Worm (Caenorhabditis elegans) whole organism, mixed stage, embryonic: ENCODE measurements around the gene srab-16.

ENCODE experiments used
- M03D4.4 ChIP-seq: sonication (generic microtip); optimal IDR thresholded peaks from 2 replicates; lab custom pipeline; 2017; ENCODE audit warnings: mild to moderate bottlenecking, missing genetic modification characterization, missing compliant biosample characterization
- bed-3 ChIP-seq: fragments of 200-800 bp; sonication (Bioruptor generic); optimal IDR thresholded peaks from 3 replicates; lab custom pipeline; 2018; ENCODE audit warnings: mild to moderate bottlenecking, missing genetic modification characterization, moderate library complexity, missing compliant biosample characterization
- blmp-1 ChIP-seq: fragments of 150-350 bp; optimal IDR thresholded peaks from 2 replicates; lab custom pipeline; 2014; ENCODE audit warnings: missing biosample characterization, missing genetic modification characterization
- ceh-43 ChIP-seq: fragments of 200-800 bp; sonication (Bioruptor generic); optimal IDR thresholded peaks from 2 replicates; lab custom pipeline; 2018; ENCODE audit warnings: mild to moderate bottlenecking, missing genetic modification characterization, moderate library complexity, missing compliant biosample characterization
- ceh-83 ChIP-seq: fragments of 200-800 bp; sonication (Bioruptor generic); optimal IDR thresholded peaks from 2 replicates; lab custom pipeline; 2018; ENCODE audit warnings: mild to moderate bottlenecking, missing genetic modification characterization, missing compliant biosample characterization
- ces-1 ChIP-seq: fragments of 150-350 bp; optimal IDR thresholded peaks from 2 replicates; lab custom pipeline; 2014; ENCODE audit warnings: missing biosample characterization, missing genetic modification reagents, missing genetic modification characterization
- cnd-1 ChIP-seq: fragments of 200-800 bp; sonication (Bioruptor generic); optimal IDR thresholded peaks from 2 replicates; lab custom pipeline; 2018; ENCODE audit warnings: mild to moderate bottlenecking, missing genetic modification characterization, missing compliant biosample characterization
- drap-1 ChIP-seq: fragments of 200-800 bp; sonication (Bioruptor generic); optimal IDR thresholded peaks from 3 replicates; lab custom pipeline; 2018; ENCODE audit warnings: mild to moderate bottlenecking, missing genetic modification characterization, missing compliant biosample characterization
- elt-1 ChIP-seq: sonication (generic microtip); optimal IDR thresholded peaks from 2 replicates; lab custom pipeline; 2017; ENCODE audit warnings: missing genetic modification characterization, mild to moderate bottlenecking, missing compliant biosample characterization, antibody characterized with exemption, moderate library complexity, borderline replicate concordance; ENCODE audit not compliant: insufficient read depth
- elt-3 ChIP-seq: fragments of 150-350 bp; optimal IDR thresholded peaks from 2 replicates; lab custom pipeline; 2014; ENCODE audit warnings: missing biosample characterization, missing genetic modification characterization
- flh-1 ChIP-seq: fragments of 200-800 bp; sonication (Bioruptor generic); optimal IDR thresholded peaks from 2 replicates; lab custom pipeline; 2018; ENCODE audit warnings: mild to moderate bottlenecking, missing genetic modification characterization, moderate library complexity, missing compliant biosample characterization
- ham-2 ChIP-seq: fragments of 200-800 bp; sonication (Bioruptor generic); optimal IDR thresholded peaks from 2 replicates; lab custom pipeline; 2018; ENCODE audit warnings: mild to moderate bottlenecking, missing genetic modification characterization, missing compliant biosample characterization
- hlh-1 ChIP-seq: fragments of 150-350 bp; optimal IDR thresholded peaks from 2 replicates; lab custom pipeline; 2014; ENCODE audit warnings: missing biosample characterization, missing genetic modification reagents, missing genetic modification characterization
- lin-13 ChIP-seq: fragments of 150-350 bp; optimal IDR thresholded peaks from 2 replicates; lab custom pipeline; 2014; ENCODE audit warnings: missing biosample characterization, missing genetic modification characterization
- lin-32 ChIP-seq: fragments of 200-800 bp; sonication (Bioruptor generic); optimal IDR thresholded peaks from 2 replicates; lab custom pipeline; 2018; ENCODE audit warnings: mild to moderate bottlenecking, missing genetic modification characterization, missing compliant biosample characterization
- lsy-2 ChIP-seq: fragments of 150-350 bp; optimal IDR thresholded peaks from 2 replicates; lab custom pipeline; 2014; ENCODE audit warnings: missing biosample characterization, missing genetic modification characterization
- mab-5 ChIP-seq: fragments of 150-350 bp; optimal IDR thresholded peaks from 2 replicates; lab custom pipeline; 2014; ENCODE audit warnings: missing biosample characterization, missing genetic modification characterization
- mep-1 ChIP-seq: fragments of 150-350 bp; optimal IDR thresholded peaks from 2 replicates; lab custom pipeline; 2017; ENCODE audit warnings: missing biosample characterization, missing genetic modification reagents, missing genetic modification characterization, inconsistent platforms
- mls-2 ChIP-seq: sonication (generic microtip); optimal IDR thresholded peaks from 2 replicates; lab custom pipeline; 2016; ENCODE audit warnings: mild to moderate bottlenecking, missing genetic modification characterization, moderate library complexity, missing compliant biosample characterization
- nhr-2 ChIP-seq: fragments of 150-350 bp; optimal IDR thresholded peaks from 2 replicates; lab custom pipeline; 2014; ENCODE audit warnings: missing biosample characterization, missing genetic modification characterization
- nhr-237 ChIP-seq: fragments of 150-350 bp; optimal IDR thresholded peaks from 2 replicates; lab custom pipeline; 2014; ENCODE audit warnings: missing biosample characterization, missing genetic modification characterization
- nhr-28 ChIP-seq: fragments of 150-350 bp; optimal IDR thresholded peaks from 2 replicates; lab custom pipeline; 2014; ENCODE audit warnings: missing biosample characterization, missing genetic modification characterization
- nhr-76 ChIP-seq: sonication (generic microtip); optimal IDR thresholded peaks from 2 replicates; lab custom pipeline; 2017; ENCODE audit warnings: missing biosample characterization, missing genetic modification characterization
- pha-4 ChIP-seq: fragments of 150-350 bp; optimal IDR thresholded peaks from 2 replicates; lab custom pipeline; 2018; ENCODE audit warnings: missing biosample characterization, missing genetic modification reagents, missing genetic modification characterization
- sem-2 ChIP-seq: fragments of 200-800 bp; sonication (Bioruptor generic); optimal IDR thresholded peaks from 2 replicates; lab custom pipeline; 2018; ENCODE audit warnings: mild to moderate bottlenecking, missing genetic modification characterization, missing compliant biosample characterization
- snpc-4 ChIP-seq: fragments of 150-350 bp; optimal IDR thresholded peaks from 2 replicates; lab custom pipeline; 2014; ENCODE audit warnings: missing biosample characterization, missing genetic modification characterization
- sptf-1 ChIP-seq: sonication (generic microtip); optimal IDR thresholded peaks from 2 replicates; lab custom pipeline; 2017; ENCODE audit warnings: mild to moderate bottlenecking, missing genetic modification characterization, moderate library complexity, missing compliant biosample characterization
- tbx-8 ChIP-seq: fragments of 200-800 bp; sonication (Bioruptor generic); optimal IDR thresholded peaks from 2 replicates; lab custom pipeline; 2018; ENCODE audit warnings: mild to moderate bottlenecking, missing genetic modification characterization, moderate library complexity, missing compliant biosample characterization
- unc-120 ChIP-seq: sonication (generic microtip); optimal IDR thresholded peaks from 2 replicates; lab custom pipeline; 2017; ENCODE audit warnings: missing genetic modification characterization, missing compliant biosample characterization; ENCODE audit not compliant: poor library complexity, severe bottlenecking
- unc-39 ChIP-seq: fragments of 150-350 bp; optimal IDR thresholded peaks from 2 replicates; lab custom pipeline; 2014; ENCODE audit warnings: missing biosample characterization, missing genetic modification characterization
- unc-62 ChIP-seq: fragments of 150-350 bp; optimal IDR thresholded peaks from 2 replicates; lab custom pipeline; 2014; ENCODE audit warnings: missing biosample characterization, missing genetic modification reagents, missing genetic modification characterization

The srab-16 gene

DNA sequence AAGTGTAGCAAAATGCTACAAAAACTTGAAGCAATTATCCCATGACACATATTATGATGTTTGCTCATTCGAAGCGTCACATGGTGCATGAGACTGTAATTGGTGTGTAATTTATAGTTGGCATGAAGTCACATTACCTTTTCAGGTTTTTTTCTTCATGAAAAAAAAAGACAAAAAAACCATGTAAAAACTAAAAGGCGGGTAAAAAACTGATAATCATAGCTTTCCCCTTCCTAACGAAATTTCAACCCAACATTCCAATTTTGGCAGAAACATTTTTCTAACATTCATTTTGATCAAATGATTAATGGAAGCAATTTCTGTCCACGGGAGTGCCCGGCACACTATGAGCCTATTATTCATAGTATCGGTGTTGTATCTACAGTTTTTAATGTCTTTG, 34.5 kb upstream of the srab-16 start, which contains the start of gene sri-4:
sri-4 (plus strand) TSS at position 301 of the 400 bp plus-strand sequence.
- TF ChIP-seq unc-62 = no peak
- no peak for TF ChIP-seq tbx-8 (GFP tag; lab: Kevin White, UChicago)
- no peak for TF ChIP-seq M03D4.4 (tag; lab: Kevin White, UChicago)
- TF ChIP-seq elt-3 (tag; lab: Kevin White, UChicago) = no peak
- TF ChIP-seq blmp-1 (tag; lab: Kevin White, UChicago) = no peak
- no peak for TF ChIP-seq snpc-4 (tag; lab: Kevin White, UChicago)
- TF ChIP-seq unc-39 = no peak
- TF ChIP-seq lin-32 (GFP tag; lab: Kevin White, UChicago) = no peak
- TF ChIP-seq elt-1 (tag; lab: Kevin White, UChicago) = no peak
- TF ChIP-seq pha-4 (tag; lab: Kevin White, UChicago) = no peak
- no peak for TF ChIP-seq bed-3 (GFP tag; lab: Kevin White, UChicago)

DNA sequence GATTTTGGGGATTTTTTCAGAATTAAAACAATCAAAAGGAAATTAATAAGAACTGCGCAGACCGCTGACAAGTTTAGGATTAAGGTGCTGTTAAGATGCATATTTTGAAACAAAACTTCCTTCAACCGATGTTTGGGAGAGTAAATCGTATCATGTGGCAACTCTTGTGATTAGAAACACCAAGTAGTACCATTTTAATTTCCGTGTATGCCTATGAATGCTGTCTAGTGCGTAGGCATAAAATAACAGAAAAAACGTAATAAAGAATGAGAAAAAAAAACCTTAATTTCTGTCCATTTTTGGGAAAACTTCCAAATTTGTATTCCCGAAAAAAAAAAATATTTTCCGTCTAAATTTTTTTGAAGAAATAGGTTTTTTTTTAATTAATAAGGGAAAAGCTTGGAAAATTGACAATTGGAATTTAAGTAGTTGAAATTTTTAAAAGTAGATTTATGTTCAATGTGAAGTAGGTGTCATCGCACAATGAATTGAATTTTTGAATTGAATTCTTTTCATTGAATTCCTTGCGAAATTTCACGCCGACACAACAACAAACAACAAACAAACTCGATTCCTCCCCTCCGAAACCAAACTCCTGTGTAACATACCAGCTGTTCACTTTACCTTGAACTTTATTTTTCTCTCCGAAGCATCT, 29.7 kb upstream of the srab-16 start, which contains the start of the genes str-262 and srp-1:
str-262 (minus strand) TSS at position 101 of the 655 bp plus-strand sequence.
srp-1 (plus strand) TSS at position 605 of the 655 bp plus-strand sequence.
- TF ChIP-seq ham-2 (GFP tag; lab: Kevin White, UChicago) (no peak), nhr-28 (no peak), mep-1 (tag; lab: Kevin White, UChicago) (no peak), hlh-1 (tag; lab: Kevin White, UChicago) (peak; percentile 71)

- TF ChIP-seq sem-2 = no peak
Observed at ce11 chrV:756169-756568, 26.4 kb upstream of the srab-16 start, which contains the start of gene str-20. Gene str-20, plus strand, starts transcription at chrV:756469.

ce11 chrV:761235-761634, 21.3 kb upstream of the srab-16 start, which contains the start of gene C05E4.15:
Gene C05E4.15, minus strand, starts transcription at chrV:761335.
- TF ChIP-seq lin-32 (GFP tag; lab: Kevin White, UChicago) = no peak
- TF ChIP-seq unc-120 (tag; lab: Kevin White, UChicago) = no peak
- no peak for TF ChIP-seq nhr-76 (tag; lab: Kevin White, UChicago)
- no peak for TF ChIP-seq nhr-28
- no peak for TF ChIP-seq mab-5 (tag; lab: Kevin White, UChicago)
- no peak for TF ChIP-seq unc-62
- TF ChIP-seq elt-3 (tag; lab: Kevin White, UChicago) = no peak
- no peak for TF ChIP-seq pha-4 (tag; lab: Kevin White, UChicago)
- no peak for TF ChIP-seq flh-1 (GFP tag; lab: Kevin White, UChicago)
- no peak for TF ChIP-seq lsy-2 (tag; lab: Kevin White, UChicago)
- TF ChIP-seq unc-39 = no peak
- no peak for TF ChIP-seq bed-3 (GFP tag; lab: Kevin White, UChicago)
- no peak for TF ChIP-seq nhr-2 (tag; lab: Kevin White, UChicago)
- TF ChIP-seq ham-2 (GFP tag; lab: Kevin White, UChicago) = no peak
- no peak for TF ChIP-seq mls-2 (tag; lab: Kevin White, UChicago)
- TF ChIP-seq snpc-4 (tag; lab: Kevin White, UChicago) = no peak
- no peak for TF ChIP-seq cnd-1 (tag; lab: Kevin White, UChicago)
- no peak for TF ChIP-seq nhr-237 (tag; lab: Kevin White, UChicago)

ce11 chrV:761882-762281, 20.6 kb upstream of the srab-16 start, which contains the start of gene C05E4.12:
Gene C05E4.12, minus strand, starts transcription at chrV:761982.
- TF ChIP-seq ceh-43 (GFP tag; lab: Kevin White, UChicago) = no peak
- no peak for TF ChIP-seq unc-39
- no peak for TF ChIP-seq blmp-1 (tag; lab: Kevin White, UChicago)
- TF ChIP-seq tbx-8 (GFP tag; lab: Kevin White, UChicago) = no peak
- no peak for TF ChIP-seq sptf-1 (tag; lab: Kevin White, UChicago)
- no peak for TF ChIP-seq unc-120 (tag; lab: Kevin White, UChicago)
- no peak for TF ChIP-seq drap-1
- no peak for TF ChIP-seq M03D4.4 (tag; lab: Kevin White, UChicago)
- no peak for TF ChIP-seq bed-3 (GFP tag; lab: Kevin White, UChicago)
- no peak for TF ChIP-seq lsy-2 (tag; lab: Kevin White, UChicago)
- no peak for TF ChIP-seq cnd-1 (tag; lab: Kevin White, UChicago)
- no peak for TF ChIP-seq ces-1
- TF ChIP-seq lin-13 (tag; lab: Kevin White, UChicago) = no peak
- no peak for TF ChIP-seq ceh-83 (GFP tag; lab: Kevin White, UChicago)
- no peak for TF ChIP-seq hlh-1 (tag; lab: Kevin White, UChicago)
